ENCODE assay signal across 2 worm cellular contexts in the genomic region with DNA sequence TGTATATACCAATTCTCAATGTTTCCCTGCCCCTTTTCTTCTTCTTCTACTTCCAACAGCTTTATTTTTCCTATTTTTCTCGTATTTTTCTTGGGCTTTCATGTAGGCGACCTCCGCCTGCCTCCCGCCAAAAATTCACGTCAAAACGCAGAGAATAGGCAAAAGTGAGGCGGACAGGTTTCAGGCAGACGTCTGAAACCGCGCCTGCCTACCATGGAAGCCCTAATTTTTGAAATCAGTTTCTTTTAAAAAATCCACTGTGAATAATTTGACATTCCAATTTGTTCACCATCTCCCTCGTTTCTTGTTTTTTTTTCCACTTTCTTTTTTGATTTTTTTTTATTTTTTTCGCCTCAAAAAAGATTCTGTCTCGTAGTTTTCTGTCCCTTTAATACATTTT.
TF ChIP-seq lines count a peak whose summit lies in the region.

No protein-coding gene starts in this region.

TF ChIP-seq in whole organism, L4 larva, 104 proteins besides CTCF, POLR2A, EP300 and RAD21:
- TF ChIP-seq lin-15B (tag; optimal IDR thresholded peaks at IDR 0.05; lab: Kevin White, UChicago) = no peak
- TF ChIP-seq php-3 (GFP tag; IDR thresholded peaks at IDR 0.05; lab: Robert Waterston, UW) = no peak
- no peak for TF ChIP-seq aly-2 (tag; optimal IDR thresholded peaks at IDR 0.05; lab: Kevin White, UChicago)
- TF ChIP-seq pqm-1 (tag; optimal IDR thresholded peaks at IDR 0.05; lab: Kevin White, UChicago) = no peak
- TF ChIP-seq gei-8 (GFP tag; optimal IDR thresholded peaks at IDR 0.05; lab: Kevin White, UChicago) = no peak
- TF ChIP-seq ceh-32 (tag; optimal IDR thresholded peaks at IDR 0.05; lab: Kevin White, UChicago; ENCODE audit: poor library complexity) = no peak
- peak; percentile 85 for TF ChIP-seq aha-1 (tag; lab: Kevin White, UChicago)
- TF ChIP-seq Y48G9A.11 (GFP tag; IDR thresholded peaks at IDR 0.05; lab: Robert Waterston, UW) = no peak

TF ChIP-seq in whole organism, young adult, 124 proteins besides CTCF, POLR2A, EP300 and RAD21:
- TF ChIP-seq hrde-1 (tag; optimal IDR thresholded peaks at IDR 0.05; lab: Kevin White, UChicago; ENCODE audit: borderline replicate concordance) = no peak
- TF ChIP-seq lin-26 (GFP tag; IDR thresholded peaks at IDR 0.05; lab: Robert Waterston, UW) = peak; percentile 51; the same call in 1 of the 2 replicates
- no peak for TF ChIP-seq B0336.3 (GFP tag; IDR thresholded peaks at IDR 0.05; lab: Robert Waterston, UW)
- no peak for TF ChIP-seq cebp-1 (GFP tag; IDR thresholded peaks at IDR 0.05; lab: Robert Waterston, UW)
- TF ChIP-seq cebp-1 (tag; optimal IDR thresholded peaks at IDR 0.05; lab: Kevin White, UChicago) = no peak
